Fruit fly (Drosophila melanogaster) whole organism, prepupa: ENCODE results near the gene CG42729.

ENCODE experiments used
- Blimp-1 ChIP-seq: fragments of 200-800 bp; sonication (Bioruptor generic); optimal IDR thresholded peaks from 3 replicates; lab custom pipeline; 2017; ENCODE audit warnings: missing biosample characterization, missing genetic modification characterization, mild to moderate bottlenecking, moderate library complexity, missing genetic modification reagents
- CG10631 ChIP-seq: fragments of 200-800 bp; sonication (Bioruptor generic); optimal IDR thresholded peaks from 2 replicates; lab custom pipeline; 2016; ENCODE audit warnings: missing biosample characterization, missing genetic modification characterization
- CG15336 ChIP-seq: fragments of 200-800 bp; sonication (Bioruptor generic); IDR thresholded peaks from 2 replicates; pipeline ENCODE4 v1.3.6; 2022; ENCODE audit warnings: missing biosample characterization, missing genetic modification characterization
- CG16779 ChIP-seq: fragments of 200-800 bp; sonication (Bioruptor generic); optimal IDR thresholded peaks from 3 replicates; lab custom pipeline; 2017; ENCODE audit warnings: missing biosample characterization, mild to moderate bottlenecking, missing genetic modification characterization
- CG3032 ChIP-seq: fragments of 200-800 bp; optimal IDR thresholded peaks from 2 replicates; lab custom pipeline; 2019; ENCODE audit warnings: missing biosample characterization, mild to moderate bottlenecking, missing genetic modification characterization, moderate library complexity
- CG32006 ChIP-seq: fragments of 200-800 bp; sonication (Bioruptor generic); optimal IDR thresholded peaks from 3 replicates; lab custom pipeline; 2017; ENCODE audit warnings: missing biosample characterization, mild to moderate bottlenecking, missing genetic modification characterization
- CG3919 ChIP-seq: fragments of 200-800 bp; sonication (Bioruptor generic); optimal IDR thresholded peaks from 3 replicates; lab custom pipeline; 2016; ENCODE audit warnings: missing biosample characterization, missing genetic modification characterization
- CG6163 ChIP-seq: fragments of 200-800 bp; sonication (Bioruptor generic); IDR thresholded peaks from 3 replicates; pipeline ENCODE4 v1.3.6; 2022; ENCODE audit warnings: missing biosample characterization, missing genetic modification characterization
- CG6276 ChIP-seq: fragments of 200-800 bp; sonication (Bioruptor generic); optimal IDR thresholded peaks from 2 replicates; lab custom pipeline; 2017; ENCODE audit warnings: missing biosample characterization, mild to moderate bottlenecking, missing genetic modification characterization
- CG7368 ChIP-seq: fragments of 200-800 bp; sonication (Bioruptor generic); optimal IDR thresholded peaks from 3 replicates; lab custom pipeline; 2016; ENCODE audit warnings: missing biosample characterization, missing genetic modification characterization
- CG8119 ChIP-seq: fragments of 200-800 bp; sonication (Bioruptor generic); IDR thresholded peaks from 3 replicates; pipeline ENCODE4 v1.3.6; 2022; ENCODE audit warnings: missing biosample characterization, missing genetic modification characterization
- CG8319 ChIP-seq: fragments of 200-800 bp; sonication (Bioruptor generic); optimal IDR thresholded peaks from 3 replicates; lab custom pipeline; 2016; ENCODE audit warnings: missing biosample characterization, missing genetic modification characterization
- CG9139 ChIP-seq: fragments of 200-800 bp; sonication (Bioruptor generic); optimal IDR thresholded peaks from 3 replicates; lab custom pipeline; 2017; ENCODE audit warnings: missing biosample characterization, mild to moderate bottlenecking, missing genetic modification characterization
- Eip75B ChIP-seq: fragments of 200-800 bp; sonication (Bioruptor generic); optimal IDR thresholded peaks from 3 replicates; lab custom pipeline; 2016; ENCODE audit warnings: missing biosample characterization, missing genetic modification characterization
- Eip78C ChIP-seq: fragments of 200-800 bp; sonication (Bioruptor generic); peaks from one replicate; lab custom pipeline; 2016; ENCODE audit warnings: missing biosample characterization, missing genetic modification characterization
- Hr4 ChIP-seq: fragments of 200-800 bp; sonication (Bioruptor generic); optimal IDR thresholded peaks from 3 replicates; lab custom pipeline; 2016; ENCODE audit warnings: missing biosample characterization, missing genetic modification characterization
- OdsH ChIP-seq: fragments of 200-800 bp; sonication (Bioruptor generic); optimal IDR thresholded peaks from 3 replicates; lab custom pipeline; 2016; ENCODE audit warnings: missing biosample characterization, missing genetic modification characterization
- Sox102F ChIP-seq: fragments of 200-800 bp; sonication (Bioruptor generic); optimal IDR thresholded peaks from 2 replicates; lab custom pipeline; 2016; ENCODE audit warnings: missing biosample characterization, mild to moderate bottlenecking, missing genetic modification characterization
- achi ChIP-seq: fragments of 200-800 bp; sonication (Bioruptor generic); optimal IDR thresholded peaks from 3 replicates; lab custom pipeline; 2016; ENCODE audit warnings: missing biosample characterization, missing genetic modification characterization
- acj6 ChIP-seq: fragments of 200-800 bp; sonication (Bioruptor generic); optimal IDR thresholded peaks from 3 replicates; lab custom pipeline; 2016; ENCODE audit warnings: missing biosample characterization, missing genetic modification characterization
- cyc ChIP-seq: fragments of 200-800 bp; sonication (Bioruptor generic); optimal IDR thresholded peaks from 3 replicates; lab custom pipeline; 2016; ENCODE audit warnings: missing biosample characterization, missing genetic modification characterization
- eg ChIP-seq: fragments of 200-800 bp; sonication (Bioruptor generic); IDR thresholded peaks from 3 replicates; pipeline ENCODE4 v1.3.6; 2022; ENCODE audit warnings: missing biosample characterization, missing genetic modification characterization
- fd59A ChIP-seq: fragments of 200-800 bp; sonication (Bioruptor generic); optimal IDR thresholded peaks from 2 replicates; lab custom pipeline; 2017; ENCODE audit warnings: missing biosample characterization, mild to moderate bottlenecking, missing genetic modification characterization, missing genetic modification reagents
- fkh ChIP-seq: fragments of 200-800 bp; sonication (Bioruptor generic); optimal IDR thresholded peaks from 3 replicates; lab custom pipeline; 2017; ENCODE audit warnings: missing biosample characterization, mild to moderate bottlenecking, missing genetic modification characterization, moderate library complexity
- net ChIP-seq: fragments of 200-800 bp; sonication (Bioruptor generic); optimal IDR thresholded peaks from 3 replicates; lab custom pipeline; 2016; ENCODE audit warnings: missing biosample characterization, missing genetic modification characterization
- salr ChIP-seq, 2 experiments: fragments of 200-800 bp; sonication (Bioruptor generic); optimal IDR thresholded peaks; 3 replicates each; lab custom pipeline; 2016 to 2018; ENCODE audit warnings: missing biosample characterization in 2 of 2, missing genetic modification characterization in 2 of 2, mild to moderate bottlenecking in 1 of 2
- spab ChIP-seq: fragments of 200-800 bp; sonication (Bioruptor generic); optimal IDR thresholded peaks from 2 replicates; lab custom pipeline; 2017; ENCODE audit warnings: missing biosample characterization, mild to moderate bottlenecking, missing genetic modification characterization, missing genetic modification reagents
- svp ChIP-seq: fragments of 200-800 bp; sonication (Bioruptor generic); peaks from one replicate; lab custom pipeline; 2016; ENCODE audit warnings: missing biosample characterization, missing genetic modification characterization
- topi ChIP-seq: fragments of 200-800 bp; sonication (Bioruptor generic); optimal IDR thresholded peaks from 3 replicates; lab custom pipeline; 2016; ENCODE audit warnings: missing biosample characterization, missing genetic modification characterization
- vri ChIP-seq: fragments of 200-800 bp; sonication (Bioruptor generic); optimal IDR thresholded peaks from 3 replicates; lab custom pipeline; 2016; ENCODE audit warnings: missing biosample characterization, mild to moderate bottlenecking, missing genetic modification characterization

Gene CG42729

DNA sequence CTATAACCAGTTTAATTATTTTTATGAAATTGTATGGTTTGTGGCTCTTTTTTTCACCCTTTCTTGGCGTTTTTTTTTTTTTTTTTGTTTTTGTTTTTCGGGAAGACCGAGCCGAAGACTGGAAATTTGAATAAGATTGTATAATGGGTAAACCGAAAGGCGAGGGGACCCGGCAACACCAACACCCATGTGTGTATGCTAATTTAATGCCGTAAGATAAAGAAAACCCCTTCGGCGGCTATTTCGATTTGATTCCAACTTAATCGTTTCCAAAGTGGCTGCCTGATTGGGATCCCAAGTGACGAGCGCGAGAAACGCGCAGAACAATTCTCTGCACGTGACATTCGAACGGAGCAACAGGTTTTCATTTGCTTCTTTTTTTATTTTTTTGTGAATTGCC lies 16.2 kb upstream of the CG42729 start:
- TF ChIP-seq net (GFP tag; lab: Kevin White, UChicago) (no peak), Sox102F (GFP tag; lab: Kevin White, UChicago) (no peak), CG7368 (GFP tag; lab: Kevin White, UChicago) (no peak), CG6163 (GFP tag; lab: Robert Waterston, UW) (no peak), CG16779 (tag; lab: Kevin White, UChicago) (no peak), vri (GFP tag; lab: Kevin White, UChicago) (peak; percentile 24), fd59A (GFP tag; lab: Kevin White, UChicago) (no peak), Hr4 (GFP tag; lab: Kevin White, UChicago) (no peak), CG15336 (peak; percentile 27; the same call in 1 of the 2 replicates), CG10631 (no peak), spab (GFP tag; lab: Kevin White, UChicago) (no peak), cyc (GFP tag; lab: Kevin White, UChicago) (no peak), CG9139 (GFP tag; lab: Kevin White, UChicago) (no peak), achi (GFP tag; lab: Kevin White, UChicago) (no peak), Blimp-1 (GFP tag; lab: Kevin White, UChicago) (no peak), Eip78C (peak; percentile 53), OdsH (no peak), CG32006 (GFP tag; lab: Kevin White, UChicago) (no peak), CG8119 (GFP tag; lab: Robert Waterston, UW) (0 out of 3 replicates have a peak, but pooled peaks have one; percentile 40)

DNA sequence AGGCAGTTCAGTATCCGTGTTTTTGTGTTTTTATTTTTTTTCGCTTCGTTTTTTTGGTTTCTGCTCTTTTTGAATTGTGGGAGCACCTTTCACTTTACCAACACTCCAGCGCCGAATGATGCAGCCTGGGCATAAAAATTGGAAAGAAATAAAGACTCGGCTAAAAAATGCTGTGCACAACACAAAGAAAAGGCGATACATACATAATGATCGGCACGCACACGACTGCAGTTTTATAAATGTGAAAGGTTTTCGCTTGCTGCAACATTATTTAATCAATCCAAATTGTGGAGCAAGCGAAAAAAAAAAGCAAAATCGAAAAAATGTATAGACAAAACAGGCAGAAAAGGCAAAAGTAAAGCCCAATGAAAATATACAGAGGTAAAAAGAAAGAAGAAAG lies 15.7 kb upstream of the CG42729 start:
- TF ChIP-seq Blimp-1 (GFP tag; lab: Kevin White, UChicago), result peak; percentile 55
- no peak for TF ChIP-seq acj6 (GFP tag; lab: Kevin White, UChicago)

DNA sequence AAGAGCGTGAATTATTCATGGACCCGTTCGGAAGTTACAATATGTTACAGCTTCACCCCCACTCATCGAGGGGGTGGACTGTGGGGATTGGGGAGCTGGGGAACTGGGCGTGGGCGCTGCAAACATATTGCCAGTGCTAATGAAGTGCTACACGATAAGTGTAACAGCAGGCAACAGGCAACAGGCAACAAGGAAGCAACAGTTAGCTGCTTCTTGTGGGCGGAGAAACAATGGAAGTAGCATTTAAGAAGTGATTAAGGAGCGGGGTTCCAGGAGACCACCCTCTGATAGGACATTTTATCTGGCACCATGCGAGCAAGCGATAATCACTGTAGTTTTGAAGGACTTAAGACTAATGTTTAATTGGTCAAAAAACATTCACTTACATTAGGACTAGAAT lies 14.0 kb upstream of the CG42729 start:
- TF ChIP-seq Sox102F (GFP tag; lab: Kevin White, UChicago) (no peak), CG3032 (tag; lab: Kevin White, UChicago) (no peak), CG3919 (GFP tag; lab: Kevin White, UChicago) (no peak), topi (GFP tag; lab: Kevin White, UChicago) (no peak), CG8319 (no peak)

DNA sequence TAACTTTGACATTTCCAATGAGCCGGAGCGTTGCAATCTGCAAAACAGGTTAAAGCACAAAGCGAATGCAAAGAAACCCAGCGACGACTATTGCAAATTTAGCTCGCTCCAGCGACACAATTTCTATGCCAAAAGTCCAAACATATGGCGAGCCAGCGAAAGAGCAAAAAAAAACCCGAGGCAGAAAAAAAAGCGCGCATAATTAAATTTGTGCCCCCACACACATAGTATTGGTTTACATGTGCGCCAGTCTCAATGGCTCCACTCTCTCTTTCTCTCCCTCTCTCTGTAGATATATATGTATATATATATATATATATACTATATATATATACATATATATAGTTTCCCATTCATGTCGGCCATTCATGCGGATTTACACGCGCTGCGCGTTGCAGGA lies 13.4 kb upstream of the CG42729 start:
- TF ChIP-seq CG8119 (GFP tag; lab: Robert Waterston, UW) (peak; percentile 64; the same call in 2 of the 3 replicates), eg (peak; percentile 41; the same call in 1 of the 3 replicates), CG6276 (peak; percentile 42), Eip78C (peak; percentile 63), vri (GFP tag; lab: Kevin White, UChicago) (no peak)

DNA sequence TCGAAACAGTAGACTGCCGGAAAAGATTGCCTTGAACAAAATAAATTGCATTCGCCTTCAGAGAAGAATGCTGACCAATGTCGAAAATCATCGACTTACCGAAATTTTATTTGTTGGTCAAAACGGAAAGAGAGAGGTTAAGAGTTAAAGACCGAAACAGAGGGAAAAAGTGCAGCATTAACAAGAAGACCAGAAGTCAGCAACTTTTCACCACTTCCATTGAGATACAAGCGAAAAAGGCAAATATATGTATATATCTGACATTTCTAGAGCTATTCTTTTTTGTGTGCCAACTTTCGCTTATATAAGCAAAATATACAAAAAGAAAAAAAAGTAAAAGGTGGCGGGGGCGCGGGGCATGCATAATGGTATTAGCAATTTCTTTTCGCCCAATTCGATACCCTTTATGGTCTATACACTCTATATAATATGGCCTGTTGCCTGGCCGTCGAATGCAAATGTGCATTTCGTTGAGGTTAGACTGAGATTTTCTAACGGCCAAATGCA lies 12.6 kb upstream of the CG42729 start:
- TF ChIP-seq Eip75B (no peak), achi (GFP tag; lab: Kevin White, UChicago) (no peak)
- TF ChIP-seq, all 60 proteins: peak for 0

DNA sequence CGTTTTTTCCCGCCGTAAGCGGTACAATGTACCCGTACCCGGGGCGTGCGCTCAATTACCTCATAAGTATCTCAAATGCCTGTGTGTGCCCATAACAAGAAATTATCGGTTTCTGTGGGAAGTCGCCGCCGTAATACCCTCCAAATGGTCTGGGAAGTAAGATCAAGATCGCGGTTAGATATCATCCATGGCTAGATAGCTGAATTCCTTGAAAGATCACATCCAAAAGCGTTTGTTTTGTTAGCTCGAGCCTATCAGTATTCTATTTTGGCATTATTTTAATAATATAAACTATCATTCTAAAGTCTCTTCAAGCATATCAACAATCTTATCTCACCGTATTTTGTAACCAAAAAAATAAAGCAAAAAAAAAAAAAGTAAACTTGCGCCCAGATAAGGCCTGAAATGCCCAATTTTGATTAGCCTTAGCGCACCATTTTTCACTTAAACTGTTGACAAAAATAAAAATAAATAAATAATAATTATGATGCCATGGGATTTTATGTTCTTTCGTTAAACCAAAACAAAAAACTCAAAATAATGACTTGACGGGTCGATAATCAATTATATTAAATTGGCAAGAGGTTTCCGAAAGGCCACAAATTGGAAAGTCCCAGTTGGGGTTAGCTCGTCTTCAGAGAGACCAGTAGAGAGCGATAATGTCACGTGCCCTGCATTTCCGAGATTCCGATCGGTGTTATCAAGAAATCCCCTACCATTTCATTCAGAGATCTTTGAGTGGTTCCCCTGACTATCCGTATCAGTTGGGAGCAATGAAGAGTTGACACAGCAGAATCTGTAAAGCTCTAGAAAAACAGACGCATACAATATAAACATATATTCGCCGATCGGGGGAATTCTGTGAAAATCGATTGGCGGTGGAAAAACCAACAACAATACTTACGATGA lies 11.5 kb upstream of the CG42729 start:
- TF ChIP-seq fkh (GFP tag; lab: Kevin White, UChicago), result peak; percentile 6
- TF ChIP-seq Hr4 (GFP tag; lab: Kevin White, UChicago), result no peak
- peak; percentile 40 for TF ChIP-seq Eip78C
- peak; percentile 48 for TF ChIP-seq vri (GFP tag; lab: Kevin White, UChicago)
- peak; percentile 84 for TF ChIP-seq svp
- peak; percentile 47 for TF ChIP-seq CG32006 (GFP tag; lab: Kevin White, UChicago)
- TF ChIP-seq CG8319, result no peak
- TF ChIP-seq salr (GFP tag; optimal IDR thresholded peaks at IDR 0.05; lab: Kevin White, UChicago), result peak in 1 of 2 experiments; percentile 30
